Worm (Caenorhabditis elegans) whole organism, L3 larva: ENCODE results near the gene isw-1.

Source experiments
- ceh-28 ChIP-seq: fragments of 150-350 bp; optimal IDR thresholded peaks from 2 replicates; lab custom pipeline; 2014; ENCODE audit warnings: missing biosample characterization, missing genetic modification reagents, missing genetic modification characterization
- egl-27 ChIP-seq: sonication (generic microtip); optimal IDR thresholded peaks from 4 replicates; lab custom pipeline; 2017; ENCODE audit warnings: missing biosample characterization, missing genetic modification reagents, missing genetic modification characterization
- elt-2 ChIP-seq: sonication (generic microtip); optimal IDR thresholded peaks from 2 replicates; lab custom pipeline; 2016; ENCODE audit warnings: missing genetic modification reagents, mild to moderate bottlenecking, missing genetic modification characterization, missing compliant biosample characterization
- mdl-1 ChIP-seq: fragments of 150-350 bp; optimal IDR thresholded peaks from 2 replicates; lab custom pipeline; 2014; ENCODE audit warnings: missing biosample characterization, missing genetic modification characterization
- nfya-1 ChIP-seq: sonication (generic microtip); optimal IDR thresholded peaks from 2 replicates; lab custom pipeline; 2017; ENCODE audit warnings: missing genetic modification characterization, mild to moderate bottlenecking, missing compliant biosample characterization, antibody characterized with exemption, moderate library complexity; ENCODE audit not compliant: insufficient read depth
- nhr-12 ChIP-seq: fragments of 150-350 bp; optimal IDR thresholded peaks from 2 replicates; lab custom pipeline; 2014; ENCODE audit warnings: missing biosample characterization, missing genetic modification characterization
- nhr-76 ChIP-seq: fragments of 150-350 bp; sonication (generic microtip); optimal IDR thresholded peaks from 5 replicates; lab custom pipeline; 2014; ENCODE audit warnings: missing biosample characterization, missing genetic modification characterization
- nhr-77 ChIP-seq: fragments of 150-350 bp; optimal IDR thresholded peaks from 2 replicates; lab custom pipeline; 2014; ENCODE audit warnings: missing biosample characterization, missing genetic modification characterization
- pqm-1 ChIP-seq: fragments of 150-350 bp; optimal IDR thresholded peaks from 2 replicates; lab custom pipeline; 2017; ENCODE audit warnings: missing biosample characterization, missing genetic modification characterization, inconsistent platforms
- tbx-2 ChIP-seq: sonication (generic microtip); optimal IDR thresholded peaks from 2 replicates; lab custom pipeline; 2016; ENCODE audit warnings: mild to moderate bottlenecking, missing genetic modification characterization, missing compliant biosample characterization

DNA sequence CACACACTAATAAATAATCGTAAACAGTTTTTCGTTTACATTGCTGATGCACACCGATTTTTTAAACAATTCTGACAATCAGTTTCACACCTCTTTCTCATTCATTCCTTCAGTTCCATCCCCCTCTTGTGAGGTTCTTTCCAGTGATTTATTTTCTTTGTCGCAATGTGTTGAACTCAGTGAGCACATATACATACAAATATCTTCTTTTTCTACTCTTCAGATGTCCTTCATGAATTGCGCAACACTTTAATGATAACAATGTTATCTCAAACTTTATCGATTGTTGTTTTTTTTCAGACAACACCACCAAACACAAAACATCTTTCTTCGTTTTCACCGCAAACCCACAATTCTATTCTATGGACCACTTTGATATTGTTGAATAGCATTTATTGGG, 36.1 kb upstream of the isw-1 start, which contains the start of gene dig-1:
- TF ChIP-seq mdl-1 (tag; lab: Kevin White, UChicago) (no peak), nhr-76 (tag; lab: Kevin White, UChicago) (no peak), nhr-77 (no peak), pqm-1 (tag; lab: Kevin White, UChicago) (no peak), egl-27 (tag; lab: Kevin White, UChicago) (no peak), nfya-1 (tag; lab: Kevin White, UChicago) (no peak), elt-2 (tag; lab: Kevin White, UChicago) (no peak), nhr-12 (tag; lab: Kevin White, UChicago) (no peak), tbx-2 (tag; lab: Kevin White, UChicago) (no peak), ceh-28 (tag; lab: Kevin White, UChicago) (no peak)
